Worm (Caenorhabditis elegans) whole organism, L2 larva: ENCODE data around the gene faah-2.
A peak's percentile ranks its signal among the peaks of the same experiment; 100 is the strongest.

ENCODE experiments used
- C34F6.9 ChIP-seq: fragments of 150-350 bp; optimal IDR thresholded peaks from 2 replicates; lab custom pipeline; 2014; ENCODE audit warnings: missing biosample characterization, missing genetic modification characterization
- F13H6.1 ChIP-seq: sonication (generic microtip); optimal IDR thresholded peaks from 2 replicates; lab custom pipeline; 2016; ENCODE audit warnings: missing genetic modification characterization, missing compliant biosample characterization
- R02D3.7 ChIP-seq: fragments of 150-350 bp; optimal IDR thresholded peaks from 2 replicates; lab custom pipeline; 2014; ENCODE audit warnings: missing biosample characterization, missing genetic modification characterization
- Y55F3AM.14 ChIP-seq: fragments of 200-800 bp; sonication (Bioruptor generic); optimal IDR thresholded peaks from 2 replicates; lab custom pipeline; 2018; ENCODE audit warnings: mild to moderate bottlenecking, missing genetic modification characterization, missing compliant biosample characterization
- ZK546.5 ChIP-seq: sonication (generic microtip); optimal IDR thresholded peaks from 2 replicates; lab custom pipeline; 2017; ENCODE audit warnings: missing biosample characterization, missing genetic modification characterization
- alr-1 ChIP-seq: fragments of 150-350 bp; optimal IDR thresholded peaks from 2 replicates; lab custom pipeline; 2014; ENCODE audit warnings: missing biosample characterization, missing genetic modification characterization
- aly-2 ChIP-seq: fragments of 150-350 bp; optimal IDR thresholded peaks from 2 replicates; lab custom pipeline; 2014; ENCODE audit warnings: missing biosample characterization, missing genetic modification characterization
- ceh-16 ChIP-seq: fragments of 150-350 bp; optimal IDR thresholded peaks from 2 replicates; lab custom pipeline; 2014; ENCODE audit warnings: missing biosample characterization, missing genetic modification characterization
- ceh-82 ChIP-seq: fragments of 150-350 bp; optimal IDR thresholded peaks from 2 replicates; lab custom pipeline; 2014; ENCODE audit warnings: missing biosample characterization, missing genetic modification characterization
- crh-2 ChIP-seq: sonication (generic microtip); optimal IDR thresholded peaks from 2 replicates; lab custom pipeline; 2017; ENCODE audit warnings: missing biosample characterization, missing genetic modification characterization
- dmd-4 ChIP-seq: sonication (generic microtip); optimal IDR thresholded peaks from 2 replicates; lab custom pipeline; 2017; ENCODE audit warnings: missing biosample characterization, missing genetic modification characterization
- egl-27 ChIP-seq: sonication (generic microtip); optimal IDR thresholded peaks from 3 replicates; lab custom pipeline; 2017; ENCODE audit warnings: missing biosample characterization, missing genetic modification reagents, missing genetic modification characterization
- elt-1 ChIP-seq: fragments of 150-350 bp; optimal IDR thresholded peaks from 2 replicates; lab custom pipeline; 2014; ENCODE audit warnings: missing biosample characterization, missing genetic modification characterization
- elt-3 ChIP-seq: sonication (generic microtip); optimal IDR thresholded peaks from 2 replicates; lab custom pipeline; 2017; ENCODE audit warnings: missing biosample characterization, missing genetic modification characterization
- fos-1 ChIP-seq: fragments of 150-350 bp; optimal IDR thresholded peaks from 2 replicates; lab custom pipeline; 2014; ENCODE audit warnings: missing biosample characterization, missing genetic modification characterization
- lin-11 ChIP-seq: fragments of 150-350 bp; sonication (generic microtip); optimal IDR thresholded peaks from 2 replicates; lab custom pipeline; 2014; ENCODE audit warnings: missing biosample characterization, missing genetic modification characterization, inconsistent platforms, mixed read lengths
- lin-13 ChIP-seq: fragments of 150-350 bp; optimal IDR thresholded peaks from 2 replicates; lab custom pipeline; 2014; ENCODE audit warnings: missing biosample characterization, missing genetic modification reagents, missing genetic modification characterization
- lsy-2 ChIP-seq, 2 experiments: fragments of 150-350 bp in 1 of 2; sonication (generic microtip) in 1 of 2; optimal IDR thresholded peaks; 2 replicates each; lab custom pipeline; 2014 to 2017; ENCODE audit warnings: missing biosample characterization in 2 of 2, missing genetic modification characterization in 2 of 2
- mab-5 ChIP-seq: fragments of 150-350 bp; optimal IDR thresholded peaks from 2 replicates; lab custom pipeline; 2014; ENCODE audit warnings: missing biosample characterization, missing genetic modification characterization
- mbf-1 ChIP-seq: sonication (generic microtip); optimal IDR thresholded peaks from 2 replicates; lab custom pipeline; 2017; ENCODE audit warnings: missing biosample characterization, missing genetic modification characterization
- mdl-1 ChIP-seq, 2 experiments: fragments of 150-350 bp in 1 of 2; sonication (generic microtip) in 1 of 2; optimal IDR thresholded peaks; 2 replicates each; lab custom pipeline; 2017; ENCODE audit warnings: missing biosample characterization in 2 of 2, missing genetic modification characterization in 2 of 2
- nhr-10 ChIP-seq: sonication (generic microtip); optimal IDR thresholded peaks from 2 replicates; lab custom pipeline; 2017; ENCODE audit warnings: missing biosample characterization, missing genetic modification characterization
- nhr-11 ChIP-seq: fragments of 150-350 bp; optimal IDR thresholded peaks from 2 replicates; lab custom pipeline; 2014; ENCODE audit warnings: missing biosample characterization, missing genetic modification characterization
- nhr-129 ChIP-seq: fragments of 150-350 bp; optimal IDR thresholded peaks from 2 replicates; lab custom pipeline; 2014; ENCODE audit warnings: missing biosample characterization, missing genetic modification characterization
- nhr-21 ChIP-seq: fragments of 150-350 bp; optimal IDR thresholded peaks from 2 replicates; lab custom pipeline; 2014; ENCODE audit warnings: missing biosample characterization, missing genetic modification characterization
- nhr-23 ChIP-seq: fragments of 150-350 bp; optimal IDR thresholded peaks from 2 replicates; lab custom pipeline; 2014; ENCODE audit warnings: missing biosample characterization, missing genetic modification reagents, missing genetic modification characterization
- nhr-237 ChIP-seq: fragments of 150-350 bp; optimal IDR thresholded peaks from 2 replicates; lab custom pipeline; 2014; ENCODE audit warnings: missing biosample characterization, missing genetic modification characterization
- nhr-25 ChIP-seq: fragments of 150-350 bp; sonication (generic microtip); optimal IDR thresholded peaks from 3 replicates; lab custom pipeline; 2014; ENCODE audit warnings: missing biosample characterization, missing genetic modification characterization
- nhr-6 ChIP-seq: fragments of 150-350 bp; optimal IDR thresholded peaks from 2 replicates; lab custom pipeline; 2014; ENCODE audit warnings: missing biosample characterization, missing genetic modification characterization
- peb-1 ChIP-seq: fragments of 150-350 bp; optimal IDR thresholded peaks from 2 replicates; lab custom pipeline; 2014; ENCODE audit warnings: missing biosample characterization, missing genetic modification characterization
- sem-4 ChIP-seq: fragments of 150-350 bp; optimal IDR thresholded peaks from 2 replicates; lab custom pipeline; 2014; ENCODE audit warnings: missing biosample characterization, missing genetic modification reagents, missing genetic modification characterization
- sma-3 ChIP-seq: sonication (generic microtip); optimal IDR thresholded peaks from 2 replicates; lab custom pipeline; 2016; ENCODE audit warnings: missing genetic modification reagents, missing genetic modification characterization, missing compliant biosample characterization
- sma-9 ChIP-seq, 2 experiments: fragments of 150-350 bp in 1 of 2; sonication (generic microtip) in 1 of 2; optimal IDR thresholded peaks; 2 replicates each; lab custom pipeline; 2014 to 2016; ENCODE audit warnings: missing genetic modification characterization in 2 of 2, mild to moderate bottlenecking in 1 of 2, missing biosample characterization in 1 of 2, missing compliant biosample characterization in 1 of 2, missing genetic modification reagents in 1 of 2, moderate library complexity in 1 of 2
- snpc-4 ChIP-seq: fragments of 150-350 bp; optimal IDR thresholded peaks from 2 replicates; lab custom pipeline; 2014; ENCODE audit warnings: missing biosample characterization, missing genetic modification characterization
- unc-39 ChIP-seq: fragments of 150-350 bp; optimal IDR thresholded peaks from 2 replicates; lab custom pipeline; 2014; ENCODE audit warnings: missing biosample characterization, missing genetic modification characterization
- unc-55 ChIP-seq: fragments of 150-350 bp; sonication (generic microtip); optimal IDR thresholded peaks from 3 replicates; lab custom pipeline; 2014; ENCODE audit warnings: missing biosample characterization, missing genetic modification reagents, missing genetic modification characterization
- unc-62 ChIP-seq: fragments of 150-350 bp; optimal IDR thresholded peaks from 2 replicates; lab custom pipeline; 2014; ENCODE audit warnings: missing biosample characterization, missing genetic modification reagents, missing genetic modification characterization
- zag-1 ChIP-seq: fragments of 150-350 bp; optimal IDR thresholded peaks from 2 replicates; lab custom pipeline; 2014; ENCODE audit warnings: missing biosample characterization, missing genetic modification characterization
- ztf-11 ChIP-seq: sonication (generic microtip); optimal IDR thresholded peaks from 2 replicates; lab custom pipeline; 2017; ENCODE audit warnings: missing biosample characterization, missing genetic modification characterization

Gene faah-2

ce11 chrIV:8183313-8183712 is 31.1 kb downstream of the faah-2 start:
- no peak for TF ChIP-seq R02D3.7 (tag; lab: Kevin White, UChicago)
- TF ChIP-seq nhr-237 (tag; lab: Kevin White, UChicago) = no peak
- TF ChIP-seq ZK546.5 = no peak
- peak; percentile 14 for TF ChIP-seq lin-13 (GFP tag; lab: Kevin White, UChicago)
- no peak for TF ChIP-seq unc-39 (tag; lab: Kevin White, UChicago)
- no peak for TF ChIP-seq mab-5 (tag; lab: Kevin White, UChicago)
- TF ChIP-seq unc-55 (GFP tag; lab: Kevin White, UChicago) = peak; percentile 66
- TF ChIP-seq nhr-25 = no peak
- peak; percentile 32 for TF ChIP-seq alr-1 (tag; lab: Kevin White, UChicago)
- TF ChIP-seq ceh-16 (tag; lab: Kevin White, UChicago) = no peak
- no peak for TF ChIP-seq ztf-11 (tag; lab: Kevin White, UChicago)
- TF ChIP-seq nhr-6 (tag; lab: Kevin White, UChicago) = no peak
- TF ChIP-seq fos-1 (tag; lab: Kevin White, UChicago) = no peak
- peak in 1 of 2 experiments; percentile 44 for TF ChIP-seq lsy-2 (tag; optimal IDR thresholded peaks at IDR 0.05; lab: Kevin White, UChicago)
- TF ChIP-seq Y55F3AM.14 (GFP tag; lab: Kevin White, UChicago) = peak; percentile 42
- no peak for TF ChIP-seq egl-27 (tag; lab: Kevin White, UChicago)
- no peak for TF ChIP-seq mbf-1 (tag; lab: Kevin White, UChicago)
- peak; percentile 83 for TF ChIP-seq lin-11 (tag; lab: Kevin White, UChicago)
- no peak for TF ChIP-seq peb-1 (tag; lab: Kevin White, UChicago)
- peak; percentile 28 for TF ChIP-seq zag-1 (tag; lab: Kevin White, UChicago)
- TF ChIP-seq crh-2 (tag; lab: Kevin White, UChicago) = peak; percentile 39
- no peak for TF ChIP-seq unc-62
- no peak for TF ChIP-seq nhr-10 (tag; lab: Kevin White, UChicago)
- peak; percentile 51 for TF ChIP-seq sem-4 (tag; lab: Kevin White, UChicago)
- no peak for TF ChIP-seq nhr-23 (tag; lab: Kevin White, UChicago)
- TF ChIP-seq mdl-1 (tag; optimal IDR thresholded peaks at IDR 0.05; lab: Kevin White, UChicago) = peak in 1 of 2 experiments; percentile 7
- peak; percentile 71 for TF ChIP-seq F13H6.1 (tag; lab: Kevin White, UChicago)
- peak; percentile 73 for TF ChIP-seq C34F6.9 (tag; lab: Kevin White, UChicago)
- TF ChIP-seq aly-2 (tag; lab: Kevin White, UChicago) = no peak
- peak; percentile 61 for TF ChIP-seq sma-9 (GFP tag; optimal IDR thresholded peaks at IDR 0.05; lab: Kevin White, UChicago)
- TF ChIP-seq sma-9 (tag; optimal IDR thresholded peaks at IDR 0.05; lab: Kevin White, UChicago) = no peak
- TF ChIP-seq nhr-11 (tag; lab: Kevin White, UChicago) = no peak
- no peak for TF ChIP-seq elt-1 (tag; lab: Kevin White, UChicago)
- TF ChIP-seq nhr-129 = peak; percentile 65
- no peak for TF ChIP-seq snpc-4 (tag; lab: Kevin White, UChicago)
- TF ChIP-seq, all 48 proteins: peak for 14

- no peak for TF ChIP-seq mbf-1 (tag; lab: Kevin White, UChicago)
- TF ChIP-seq elt-1 (tag; lab: Kevin White, UChicago) = no peak
- TF ChIP-seq lsy-2 (tag; optimal IDR thresholded peaks at IDR 0.05; lab: Kevin White, UChicago) = no peak
- no peak for TF ChIP-seq nhr-237 (tag; lab: Kevin White, UChicago)
- TF ChIP-seq sem-4 (tag; lab: Kevin White, UChicago) = no peak
- TF ChIP-seq crh-2 (tag; lab: Kevin White, UChicago) = no peak
- no peak for TF ChIP-seq nhr-21 (tag; lab: Kevin White, UChicago)
- TF ChIP-seq dmd-4 (tag; lab: Kevin White, UChicago) = no peak
- no peak for TF ChIP-seq elt-3 (tag; lab: Kevin White, UChicago)
- no peak for TF ChIP-seq alr-1 (tag; lab: Kevin White, UChicago)
- no peak for TF ChIP-seq lin-11 (tag; lab: Kevin White, UChicago)
- TF ChIP-seq nhr-11 (tag; lab: Kevin White, UChicago) = no peak
- no peak for TF ChIP-seq peb-1 (tag; lab: Kevin White, UChicago)
Observed at ce11 chrIV:8188421-8189112, 36.3 kb downstream of the faah-2 start.

ce11 chrIV:8189667-8190066 is 37.4 kb downstream of the faah-2 start:
- TF ChIP-seq ztf-11 (tag; lab: Kevin White, UChicago) (no peak), sem-4 (tag; lab: Kevin White, UChicago) (no peak), ceh-82 (tag; lab: Kevin White, UChicago) (no peak), mab-5 (tag; lab: Kevin White, UChicago) (no peak), C34F6.9 (tag; lab: Kevin White, UChicago) (no peak), sma-3 (GFP tag; lab: Kevin White, UChicago) (no peak), ceh-16 (tag; lab: Kevin White, UChicago) (no peak), sma-9 (GFP tag; optimal IDR thresholded peaks at IDR 0.05; lab: Kevin White, UChicago) (no peak), sma-9 (tag; optimal IDR thresholded peaks at IDR 0.05; lab: Kevin White, UChicago) (no peak)
